Worm (Caenorhabditis elegans) whole organism, mixed stage, embryonic: Measurements from ENCODE around the gene F41B4.1.

Experiments used
- lsy-2 ChIP-seq: fragments of 150-350 bp; optimal IDR thresholded peaks from 2 replicates; lab custom pipeline; 2014; ENCODE audit warnings: missing biosample characterization, missing genetic modification characterization
- snpc-4 ChIP-seq: fragments of 150-350 bp; optimal IDR thresholded peaks from 2 replicates; lab custom pipeline; 2014; ENCODE audit warnings: missing biosample characterization, missing genetic modification characterization
- ztf-11 ChIP-seq: fragments of 150-350 bp; optimal IDR thresholded peaks from 2 replicates; lab custom pipeline; 2014; ENCODE audit warnings: missing biosample characterization, missing genetic modification characterization

ce11 chrX:6804405-6804804 is 21.3 kb downstream of the F41B4.1 start:
- TF ChIP-seq ztf-11 (tag; lab: Kevin White, UChicago), result no peak
- no peak for TF ChIP-seq lsy-2 (tag; lab: Kevin White, UChicago)
- no peak for TF ChIP-seq snpc-4
